Fruit fly (Drosophila melanogaster) whole organism, embryonic: ENCODE results near the gene lili.

ENCODE experiments used
- Bgb ChIP-seq: fragments of 200-800 bp; sonication (Bioruptor generic); IDR thresholded peaks from 2 replicates; pipeline ENCODE4 v1.3.6; 2022; ENCODE audit warnings: missing biosample characterization, missing genetic modification characterization; ENCODE audit not compliant: partially characterized antibody
- CG11695 ChIP-seq: fragments of 200-800 bp; sonication (Bioruptor generic); IDR thresholded peaks from 3 replicates; pipeline ENCODE4 v1.3.6; 2022; ENCODE audit warnings: missing biosample characterization, missing genetic modification characterization
- CG12299 ChIP-seq: fragments of 200-800 bp; sonication (Bioruptor generic); optimal IDR thresholded peaks from 2 replicates; lab custom pipeline; 2018; ENCODE audit warnings: missing biosample characterization, mild to moderate bottlenecking, missing genetic modification characterization
- CG12744 ChIP-seq: fragments of 200-800 bp; sonication (Bioruptor generic); optimal IDR thresholded peaks from 2 replicates; lab custom pipeline; 2016; ENCODE audit warnings: missing biosample characterization, missing genetic modification characterization
- CG14667 ChIP-seq: fragments of 200-800 bp; sonication (Bioruptor generic); IDR thresholded peaks from 2 replicates; pipeline ENCODE4 v1.3.6; 2022; ENCODE audit warnings: missing biosample characterization, missing genetic modification characterization
- CG15269 ChIP-seq: fragments of 200-800 bp; sonication (Bioruptor generic); optimal IDR thresholded peaks from 2 replicates; lab custom pipeline; 2018; ENCODE audit warnings: missing biosample characterization, mild to moderate bottlenecking, missing genetic modification characterization, moderate library complexity
- CG34422 ChIP-seq: fragments of 200-800 bp; sonication (Bioruptor generic); IDR thresholded peaks from 3 replicates; pipeline ENCODE4 v1.3.6; 2022; ENCODE audit warnings: missing biosample characterization, missing genetic modification characterization
- CG4360 ChIP-seq: fragments of 200-800 bp; sonication (Bioruptor generic); IDR thresholded peaks from 2 replicates; pipeline ENCODE4 v1.3.6; 2022; ENCODE audit warnings: missing biosample characterization, missing genetic modification characterization
- CG6765 ChIP-seq: fragments of 200-800 bp; sonication (Bioruptor generic); optimal IDR thresholded peaks from 3 replicates; lab custom pipeline; 2017; ENCODE audit warnings: missing biosample characterization, mild to moderate bottlenecking, missing genetic modification characterization
- CG6854 ChIP-seq: fragments of 200-800 bp; sonication (Bioruptor generic); optimal IDR thresholded peaks from 3 replicates; lab custom pipeline; 2017; ENCODE audit warnings: missing biosample characterization, mild to moderate bottlenecking, missing genetic modification characterization
- CG7928 ChIP-seq: fragments of 200-800 bp; sonication (Bioruptor generic); optimal IDR thresholded peaks from 2 replicates; lab custom pipeline; 2017; ENCODE audit warnings: missing biosample characterization, mild to moderate bottlenecking, missing genetic modification characterization
- CG8388 ChIP-seq: fragments of 200-800 bp; sonication (Bioruptor generic); optimal IDR thresholded peaks from 2 replicates; lab custom pipeline; 2019; ENCODE audit warnings: missing biosample characterization, mild to moderate bottlenecking, missing genetic modification characterization, moderate library complexity
- CG8944 ChIP-seq: fragments of 200-800 bp; sonication (Bioruptor generic); optimal IDR thresholded peaks from 3 replicates; lab custom pipeline; 2016; ENCODE audit warnings: missing biosample characterization, missing genetic modification characterization
- CG9727 ChIP-seq: fragments of 200-800 bp; sonication (Bioruptor generic); optimal IDR thresholded peaks from 3 replicates; lab custom pipeline; 2017; ENCODE audit warnings: missing biosample characterization, mild to moderate bottlenecking, missing genetic modification characterization
- Deaf1 ChIP-seq: fragments of 200-800 bp; optimal IDR thresholded peaks from 3 replicates; lab custom pipeline; 2019; ENCODE audit warnings: missing biosample characterization, mild to moderate bottlenecking, missing genetic modification characterization, moderate library complexity
- Elba2 ChIP-seq: fragments of 200-800 bp; sonication (Bioruptor generic); optimal IDR thresholded peaks from 3 replicates; lab custom pipeline; 2016; ENCODE audit warnings: missing biosample characterization, missing genetic modification characterization
- Ets65A ChIP-seq: fragments of 200-800 bp; sonication (Bioruptor generic); peaks from one replicate; lab custom pipeline; 2016; ENCODE audit warnings: missing biosample characterization, missing genetic modification characterization
- Fer2 ChIP-seq: fragments of 200-800 bp; sonication (Bioruptor generic); optimal IDR thresholded peaks from 2 replicates; lab custom pipeline; 2018; ENCODE audit warnings: missing biosample characterization, mild to moderate bottlenecking, missing genetic modification characterization, moderate library complexity
- Hand ChIP-seq: fragments of 200-800 bp; sonication (Bioruptor generic); optimal IDR thresholded peaks from 2 replicates; lab custom pipeline; 2017; ENCODE audit warnings: mild to moderate bottlenecking, missing biosample characterization, missing genetic modification reagents, missing genetic modification characterization
- HmgD ChIP-seq: fragments of 200-800 bp; sonication (Bioruptor generic); optimal IDR thresholded peaks from 3 replicates; lab custom pipeline; 2016; ENCODE audit warnings: missing biosample characterization, missing genetic modification characterization
- HmgZ ChIP-seq: fragments of 200-800 bp; sonication (Bioruptor generic); optimal IDR thresholded peaks from 2 replicates; lab custom pipeline; 2018; ENCODE audit warnings: missing biosample characterization, mild to moderate bottlenecking, missing genetic modification characterization
- Hr39 ChIP-seq: fragments of >200 bp; optimal IDR thresholded peaks from 2 replicates; lab custom pipeline; 2017
- Lhr ChIP-seq: fragments of 200-800 bp; sonication (Bioruptor generic); optimal IDR thresholded peaks from 3 replicates; lab custom pipeline; 2017; ENCODE audit warnings: mild to moderate bottlenecking, missing biosample characterization, missing genetic modification reagents, missing genetic modification characterization
- MESR4 ChIP-seq: fragments of 200-800 bp; sonication (Bioruptor generic); optimal IDR thresholded peaks from 2 replicates; lab custom pipeline; 2018; ENCODE audit warnings: missing biosample characterization, mild to moderate bottlenecking, missing genetic modification characterization, moderate library complexity
- NfI ChIP-seq: fragments of 200-800 bp; sonication (Bioruptor generic); optimal IDR thresholded peaks from 3 replicates; lab custom pipeline; 2018; ENCODE audit warnings: missing biosample characterization, mild to moderate bottlenecking, missing genetic modification characterization, moderate library complexity
- Oli ChIP-seq: fragments of 200-800 bp; sonication (Bioruptor generic); optimal IDR thresholded peaks from 2 replicates; lab custom pipeline; 2018; ENCODE audit warnings: missing biosample characterization, mild to moderate bottlenecking, missing genetic modification characterization, moderate library complexity
- Sry-δ ChIP-seq: fragments of 200-800 bp; sonication (Bioruptor generic); optimal IDR thresholded peaks from 2 replicates; lab custom pipeline; 2016; ENCODE audit warnings: missing biosample characterization, missing genetic modification characterization
- az2 ChIP-seq: fragments of 200-800 bp; sonication (Bioruptor generic); optimal IDR thresholded peaks from 3 replicates; lab custom pipeline; 2016; ENCODE audit warnings: missing biosample characterization, missing genetic modification characterization
- caup ChIP-seq: fragments of 200-800 bp; sonication (Bioruptor generic); optimal IDR thresholded peaks from 3 replicates; lab custom pipeline; 2017; ENCODE audit warnings: missing biosample characterization, mild to moderate bottlenecking, missing genetic modification characterization, moderate library complexity; ENCODE audit not compliant: severe bottlenecking
- corto ChIP-seq: fragments of 200-800 bp; sonication (Bioruptor generic); optimal IDR thresholded peaks from 2 replicates; lab custom pipeline; 2016; ENCODE audit warnings: missing biosample characterization, mild to moderate bottlenecking, missing genetic modification characterization, moderate library complexity
- croc ChIP-seq: fragments of 200-800 bp; sonication (Bioruptor generic); conservative IDR thresholded peaks from 3 replicates; pipeline ENCODE4 v1.3.6; 2022; ENCODE audit warnings: missing biosample characterization, missing genetic modification characterization
- crp ChIP-seq, 2 experiments: fragments of 200-800 bp; sonication (Bioruptor generic); optimal IDR thresholded peaks; 2 replicates in 1 of 2; 3 replicates in 1 of 2; lab custom pipeline; 2017; ENCODE audit warnings: missing biosample characterization in 2 of 2, missing genetic modification characterization in 2 of 2, mild to moderate bottlenecking in 1 of 2, moderate library complexity in 1 of 2
- dpn ChIP-seq, 2 experiments: fragments of 200-800 bp; sonication (Bioruptor generic); optimal IDR thresholded peaks; 3 replicates each; lab custom pipeline; 2016; ENCODE audit warnings: missing biosample characterization in 2 of 2, missing genetic modification characterization in 2 of 2
- ewg ChIP-seq: fragments of 200-800 bp; sonication (Bioruptor generic); optimal IDR thresholded peaks from 3 replicates; lab custom pipeline; 2017; ENCODE audit warnings: mild to moderate bottlenecking, missing biosample characterization, missing genetic modification reagents, missing genetic modification characterization
- kah ChIP-seq: fragments of 200-800 bp; sonication (Bioruptor generic); optimal IDR thresholded peaks from 2 replicates; lab custom pipeline; 2018; ENCODE audit warnings: missing biosample characterization, mild to moderate bottlenecking, missing genetic modification characterization
- lab ChIP-seq: fragments of 200-800 bp; sonication (Bioruptor generic); optimal IDR thresholded peaks from 3 replicates; lab custom pipeline; 2017; ENCODE audit warnings: missing biosample characterization, missing genetic modification characterization, mild to moderate bottlenecking, moderate library complexity, missing genetic modification reagents
- maf-S ChIP-seq: fragments of 200-800 bp; sonication (Bioruptor generic); optimal IDR thresholded peaks from 2 replicates; lab custom pipeline; 2016; ENCODE audit warnings: missing biosample characterization, missing genetic modification characterization
- mirr ChIP-seq: fragments of 200-800 bp; sonication (Bioruptor generic); optimal IDR thresholded peaks from 3 replicates; lab custom pipeline; 2018; ENCODE audit warnings: missing biosample characterization, mild to moderate bottlenecking, missing genetic modification characterization
- nau ChIP-seq: fragments of 200-800 bp; sonication (Bioruptor generic); optimal IDR thresholded peaks from 3 replicates; lab custom pipeline; 2017; ENCODE audit warnings: missing biosample characterization, mild to moderate bottlenecking, missing genetic modification characterization, missing genetic modification reagents
- nerfin-1 ChIP-seq: fragments of 200-800 bp; sonication (Bioruptor generic); optimal IDR thresholded peaks from 3 replicates; lab custom pipeline; 2019; ENCODE audit warnings: missing biosample characterization, mild to moderate bottlenecking, missing genetic modification characterization, moderate library complexity
- org-1 ChIP-seq: fragments of 200-800 bp; sonication (Bioruptor generic); optimal IDR thresholded peaks from 2 replicates; lab custom pipeline; 2017; ENCODE audit warnings: missing biosample characterization, missing genetic modification characterization
- phol ChIP-seq: fragments of 200-800 bp; sonication (Bioruptor generic); optimal IDR thresholded peaks from 3 replicates; lab custom pipeline; 2018; ENCODE audit warnings: missing biosample characterization, mild to moderate bottlenecking, missing genetic modification characterization, moderate library complexity
- pros ChIP-seq: fragments of 200-800 bp; sonication (Bioruptor generic); optimal IDR thresholded peaks from 3 replicates; lab custom pipeline; 2019; ENCODE audit warnings: missing biosample characterization, mild to moderate bottlenecking, missing genetic modification characterization, moderate library complexity
- repo ChIP-seq: fragments of 200-800 bp; sonication (Bioruptor generic); optimal IDR thresholded peaks from 2 replicates; lab custom pipeline; 2016; ENCODE audit warnings: missing biosample characterization, missing genetic modification characterization
- tgo ChIP-seq: fragments of 200-800 bp; sonication (Bioruptor generic); IDR thresholded peaks from 3 replicates; pipeline ENCODE4 v1.3.6; 2022; ENCODE audit warnings: missing biosample characterization, missing genetic modification characterization
- tna ChIP-seq: fragments of 200-800 bp; sonication (Bioruptor generic); IDR thresholded peaks from 2 replicates; pipeline ENCODE4 v1.3.6; 2022; ENCODE audit warnings: missing biosample characterization, missing genetic modification characterization; ENCODE audit not compliant: partially characterized antibody
- usp ChIP-seq: fragments of >200 bp; optimal IDR thresholded peaks from 2 replicates; lab custom pipeline; 2017; ENCODE audit warnings: missing biosample characterization, missing genetic modification characterization
- z ChIP-seq: fragments of 200-800 bp; sonication (Bioruptor generic); IDR thresholded peaks from 3 replicates; pipeline ENCODE4 v1.3.6; 2022; ENCODE audit warnings: missing biosample characterization, missing genetic modification characterization

The lili gene

DNA sequence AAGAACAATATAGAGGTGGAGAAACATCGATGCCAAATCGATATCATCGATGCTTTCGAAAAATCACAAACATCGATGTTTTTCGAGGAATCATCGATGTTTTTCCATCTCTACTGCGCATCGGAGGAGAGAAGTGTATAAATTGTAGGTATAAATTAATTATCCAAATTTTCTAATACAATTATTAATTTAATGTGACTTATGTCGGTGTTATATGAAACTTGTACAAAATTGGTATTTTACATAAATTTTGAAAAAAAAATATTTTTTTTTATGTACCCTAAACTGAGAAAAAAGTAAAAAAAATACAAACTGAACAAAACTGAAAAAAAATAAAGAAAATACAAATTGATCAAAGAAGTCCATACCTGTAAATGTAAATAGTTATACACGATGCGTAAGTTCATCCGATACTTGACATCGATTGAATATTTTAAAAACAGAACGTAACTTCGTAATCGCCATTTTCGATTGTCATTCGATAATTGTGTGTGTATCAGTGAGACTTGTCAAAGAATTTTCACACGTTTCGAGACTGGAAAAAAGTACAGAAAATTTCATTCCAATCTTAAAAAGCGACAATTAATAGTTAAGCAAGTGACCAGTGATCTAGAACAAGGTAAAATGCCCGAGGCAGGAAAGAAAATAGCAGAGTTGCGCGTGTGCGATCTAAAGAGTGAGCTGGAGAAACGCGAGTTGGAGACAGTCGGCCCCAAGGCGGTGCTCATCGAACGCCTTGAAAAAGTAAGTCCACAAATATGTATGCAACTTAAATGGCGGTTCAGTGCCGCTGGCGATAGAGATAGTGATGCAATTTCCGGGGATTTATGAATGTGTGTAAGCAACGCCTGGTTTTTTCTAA lies 3.4 kb upstream of the lili start, which contains the start of the genes CG5808 and Saf-B (continued):
- TF ChIP-seq CG6765 (GFP tag; lab: Kevin White, UChicago) = no peak
- TF ChIP-seq CG15269 (tag; lab: Kevin White, UChicago) = no peak
- peak; percentile 76 for TF ChIP-seq CG9727 (GFP tag; lab: Kevin White, UChicago)
- TF ChIP-seq HmgD = no peak
- TF ChIP-seq Ets65A = peak; percentile 93
- TF ChIP-seq maf-S = no peak
- TF ChIP-seq CG8388 (GFP tag; lab: Kevin White, UChicago) = no peak
- TF ChIP-seq phol (tag; lab: Kevin White, UChicago) = peak; percentile 94
- TF ChIP-seq CG14667 (GFP tag; lab: Robert Waterston, UW) = peak; percentile 38; the same call in 1 of the 2 replicates
- TF ChIP-seq az2 (GFP tag; lab: Kevin White, UChicago) = peak; percentile 33
- TF ChIP-seq croc = no peak
- peak; percentile 49 for TF ChIP-seq nerfin-1 (tag; lab: Kevin White, UChicago)
- TF ChIP-seq tgo (GFP tag; lab: Robert Waterston, UW) = peak; percentile 63
- peak; percentile 59 for TF ChIP-seq Lhr (GFP tag; lab: Kevin White, UChicago)
- no peak for TF ChIP-seq z (GFP tag; lab: Robert Waterston, UW)
- peak in 1 of 2 experiments; percentile 37 for TF ChIP-seq crp (GFP tag; optimal IDR thresholded peaks at IDR 0.05; lab: Kevin White, UChicago)
- TF ChIP-seq HmgZ (tag; lab: Kevin White, UChicago) = no peak
- no peak for TF ChIP-seq CG12299 (tag; lab: Kevin White, UChicago)
- TF ChIP-seq dpn (GFP tag; optimal IDR thresholded peaks at IDR 0.05; lab: Kevin White, UChicago) = peak in 1 of 2 experiments; percentile 32
- TF ChIP-seq MESR4 = peak; percentile 98
- TF ChIP-seq CG11695 (GFP tag; lab: Robert Waterston, UW) = 0 out of 3 replicates have a peak, but pooled peaks have one; percentile 28
- TF ChIP-seq CG8944 (GFP tag; lab: Kevin White, UChicago) = no peak
- peak; percentile 83 for TF ChIP-seq tna
- TF ChIP-seq Hr39 = no peak
- TF ChIP-seq Oli (tag; lab: Kevin White, UChicago) = peak; percentile 13
- no peak for TF ChIP-seq caup

- TF ChIP-seq lab (GFP tag; lab: Kevin White, UChicago) (no peak), mirr (GFP tag; lab: Kevin White, UChicago) (peak; percentile 25), CG7928 (GFP tag; lab: Kevin White, UChicago) (no peak), org-1 (GFP tag; lab: Kevin White, UChicago) (no peak), corto (GFP tag; lab: Kevin White, UChicago) (no peak), pros (GFP tag; lab: Kevin White, UChicago) (peak; percentile 34), CG34422 (GFP tag; lab: Robert Waterston, UW) (peak; percentile 15; the same call in 1 of the 3 replicates), CG12744 (GFP tag; lab: Kevin White, UChicago) (no peak), usp (GFP tag; lab: Kevin White, UChicago) (no peak), nau (GFP tag; lab: Kevin White, UChicago) (no peak), CG4360 (GFP tag; lab: Robert Waterston, UW) (peak; percentile 99), NfI (GFP tag; lab: Kevin White, UChicago) (no peak), CG6854 (GFP tag; lab: Kevin White, UChicago) (no peak), kah (GFP tag; lab: Kevin White, UChicago) (peak; percentile 87), Elba2 (no peak), Bgb (GFP tag; lab: Robert Waterston, UW) (peak; percentile 32; the same call in 1 of the 2 replicates), Hand (peak; percentile 8), Deaf1 (tag; lab: Kevin White, UChicago) (no peak), Sry-δ (GFP tag; lab: Kevin White, UChicago) (no peak), Fer2 (tag; lab: Kevin White, UChicago) (no peak), ewg (peak; percentile 68), repo (GFP tag; lab: Kevin White, UChicago) (no peak)
Measured at dm6 chr3R:24812987-24813636, 700 bp downstream of the lili start.
